Worm (Caenorhabditis elegans): ENCODE results near the gene F53C11.5.

F53C11.5 gene

ce11 chrV:13763723-13764122 is 23.6 kb upstream of the F53C11.5 start:
- TF ChIP-seq ref-1 (GFP tag; conservative IDR thresholded peaks at IDR 0.05) (no peak), tab-1 (GFP tag; IDR thresholded peaks at IDR 0.05) (no peak), T22C8.4 (GFP tag; IDR thresholded peaks at IDR 0.05) (no peak), med-1 (GFP tag; optimal IDR thresholded peaks at IDR 0.05; ENCODE audit: insufficient read depth) (no peak), cog-1 (tag; optimal IDR thresholded peaks at IDR 0.05) (no peak), ztf-29 (GFP tag; IDR thresholded peaks at IDR 0.05) (no peak), klf-2 (GFP tag; conservative IDR thresholded peaks at IDR 0.05) (no peak), ztf-23 (GFP tag; IDR thresholded peaks at IDR 0.05) (no peak), flt-1 (GFP tag; IDR thresholded peaks at IDR 0.05) (no peak)

- TF ChIP-seq cog-1 (tag; optimal IDR thresholded peaks at IDR 0.05) (no peak), flt-1 (GFP tag; IDR thresholded peaks at IDR 0.05) (no peak), ztf-23 (GFP tag; IDR thresholded peaks at IDR 0.05) (no peak), T22C8.4 (GFP tag; IDR thresholded peaks at IDR 0.05) (no peak), ref-1 (GFP tag; conservative IDR thresholded peaks at IDR 0.05) (no peak), ztf-29 (GFP tag; IDR thresholded peaks at IDR 0.05) (no peak), tab-1 (GFP tag; IDR thresholded peaks at IDR 0.05) (no peak), med-1 (GFP tag; optimal IDR thresholded peaks at IDR 0.05; ENCODE audit: insufficient read depth) (no peak), klf-2 (GFP tag; conservative IDR thresholded peaks at IDR 0.05) (no peak)
These were observed 19.0 kb upstream of the F53C11.5 start, which contains the start of gene F20G2.3 for ce11 chrV:13768388-13768787. TSS of gene F20G2.3 (minus strand) at chrV:13768488.

- TF ChIP-seq cog-1 (tag; optimal IDR thresholded peaks at IDR 0.05) (no peak), klf-2 (GFP tag; conservative IDR thresholded peaks at IDR 0.05) (no peak), ztf-23 (GFP tag; IDR thresholded peaks at IDR 0.05) (no peak), ztf-29 (GFP tag; IDR thresholded peaks at IDR 0.05) (no peak), flt-1 (GFP tag; IDR thresholded peaks at IDR 0.05) (no peak), ref-1 (GFP tag; conservative IDR thresholded peaks at IDR 0.05) (no peak), T22C8.4 (GFP tag; IDR thresholded peaks at IDR 0.05) (no peak), med-1 (GFP tag; optimal IDR thresholded peaks at IDR 0.05; ENCODE audit: insufficient read depth) (no peak), tab-1 (GFP tag; IDR thresholded peaks at IDR 0.05) (no peak)
These were observed 18.4 kb upstream of the F53C11.5 start, which contains the start of gene nas-24 for ce11 chrV:13768941-13769436. TSS of gene nas-24 (plus strand) at chrV:13769386.

- TF ChIP-seq klf-2 (GFP tag; conservative IDR thresholded peaks at IDR 0.05): no peak
- no peak for TF ChIP-seq ref-1 (GFP tag; conservative IDR thresholded peaks at IDR 0.05)
- TF ChIP-seq tab-1 (GFP tag; IDR thresholded peaks at IDR 0.05): no peak
- no peak for TF ChIP-seq ztf-29 (GFP tag; IDR thresholded peaks at IDR 0.05)
- no peak for TF ChIP-seq flt-1 (GFP tag; IDR thresholded peaks at IDR 0.05)
- TF ChIP-seq med-1 (GFP tag; optimal IDR thresholded peaks at IDR 0.05; ENCODE audit: insufficient read depth): no peak
These were observed 16.1 kb upstream of the F53C11.5 start, which contains the start of gene F20G2.5 for ce11 chrV:13771209-13771608. TSS of gene F20G2.5 (plus strand) at chrV:13771509.

ce11 chrV:13775529-13775928 is 11.8 kb upstream of the F53C11.5 start, which contains the start of gene F53C11.1:
TSS of gene F53C11.1 (plus strand) at chrV:13775796.
- no peak for TF ChIP-seq klf-2 (GFP tag; conservative IDR thresholded peaks at IDR 0.05)
- TF ChIP-seq ztf-29 (GFP tag; IDR thresholded peaks at IDR 0.05): no peak
- no peak for TF ChIP-seq tab-1 (GFP tag; IDR thresholded peaks at IDR 0.05)
- TF ChIP-seq med-1 (GFP tag; optimal IDR thresholded peaks at IDR 0.05; ENCODE audit: insufficient read depth): no peak
- no peak for TF ChIP-seq ref-1 (GFP tag; conservative IDR thresholded peaks at IDR 0.05)
- no peak for TF ChIP-seq cog-1 (tag; optimal IDR thresholded peaks at IDR 0.05)
- TF ChIP-seq T22C8.4 (GFP tag; IDR thresholded peaks at IDR 0.05): no peak
- TF ChIP-seq flt-1 (GFP tag; IDR thresholded peaks at IDR 0.05): no peak
- TF ChIP-seq ztf-23 (GFP tag; IDR thresholded peaks at IDR 0.05): no peak

- no peak for TF ChIP-seq flt-1 (GFP tag; IDR thresholded peaks at IDR 0.05)
- TF ChIP-seq cog-1 (tag; optimal IDR thresholded peaks at IDR 0.05): no peak
- no peak for TF ChIP-seq tab-1 (GFP tag; IDR thresholded peaks at IDR 0.05)
- TF ChIP-seq T22C8.4 (GFP tag; IDR thresholded peaks at IDR 0.05): no peak
- no peak for TF ChIP-seq ref-1 (GFP tag; conservative IDR thresholded peaks at IDR 0.05)
- TF ChIP-seq ztf-23 (GFP tag; IDR thresholded peaks at IDR 0.05): no peak
- no peak for TF ChIP-seq ztf-29 (GFP tag; IDR thresholded peaks at IDR 0.05)
- TF ChIP-seq klf-2 (GFP tag; conservative IDR thresholded peaks at IDR 0.05): no peak
- no peak for TF ChIP-seq med-1 (GFP tag; optimal IDR thresholded peaks at IDR 0.05; ENCODE audit: insufficient read depth)
These were observed 9.5 kb upstream of the F53C11.5 start, which contains the start of gene F53C11.9 for ce11 chrV:13777857-13778256. TSS of gene F53C11.9 (plus strand) at chrV:13778015.

ce11 chrV:13780902-13781301 is 6.4 kb upstream of the F53C11.5 start:
- TF ChIP-seq T22C8.4 (GFP tag; IDR thresholded peaks at IDR 0.05): no peak
- TF ChIP-seq flt-1 (GFP tag; IDR thresholded peaks at IDR 0.05): no peak
- TF ChIP-seq ztf-23 (GFP tag; IDR thresholded peaks at IDR 0.05): no peak
- no peak for TF ChIP-seq med-1 (GFP tag; optimal IDR thresholded peaks at IDR 0.05; ENCODE audit: insufficient read depth)
- TF ChIP-seq ref-1 (GFP tag; conservative IDR thresholded peaks at IDR 0.05): no peak
- TF ChIP-seq ztf-29 (GFP tag; IDR thresholded peaks at IDR 0.05): no peak
- TF ChIP-seq tab-1 (GFP tag; IDR thresholded peaks at IDR 0.05): no peak
- no peak for TF ChIP-seq klf-2 (GFP tag; conservative IDR thresholded peaks at IDR 0.05)
- no peak for TF ChIP-seq cog-1 (tag; optimal IDR thresholded peaks at IDR 0.05)

ce11 chrV:13782190-13782589 is 5.2 kb upstream of the F53C11.5 start, which contains the start of gene decr-1.1:
TSS of gene decr-1.1 (plus strand) at chrV:13782399.
- no peak for TF ChIP-seq T22C8.4 (GFP tag; IDR thresholded peaks at IDR 0.05)
- TF ChIP-seq klf-2 (GFP tag; conservative IDR thresholded peaks at IDR 0.05): no peak
- no peak for TF ChIP-seq ref-1 (GFP tag; conservative IDR thresholded peaks at IDR 0.05)
- TF ChIP-seq tab-1 (GFP tag; IDR thresholded peaks at IDR 0.05): no peak
- TF ChIP-seq cog-1 (tag; optimal IDR thresholded peaks at IDR 0.05): no peak
- no peak for TF ChIP-seq flt-1 (GFP tag; IDR thresholded peaks at IDR 0.05)

- no peak for TF ChIP-seq ztf-29 (GFP tag; IDR thresholded peaks at IDR 0.05)
- no peak for TF ChIP-seq cog-1 (tag; optimal IDR thresholded peaks at IDR 0.05)
- no peak for TF ChIP-seq klf-2 (GFP tag; conservative IDR thresholded peaks at IDR 0.05)
- TF ChIP-seq ref-1 (GFP tag; conservative IDR thresholded peaks at IDR 0.05): no peak
- TF ChIP-seq flt-1 (GFP tag; IDR thresholded peaks at IDR 0.05): no peak
These were observed 1.6 kb upstream of the F53C11.5 start for ce11 chrV:13785767-13786166.
